Fruit fly (Drosophila melanogaster): ENCODE measurements around the gene Psf2.

Gene Psf2

dm6 chr2L:4348545-4348944 is 38.6 kb downstream of the Psf2 start (continued):
- TF ChIP-seq CG8319 (GFP tag; optimal IDR thresholded peaks at IDR 0.05), result peak; percentile 77
- peak; percentile 53 for TF ChIP-seq Hr4 (GFP tag; optimal IDR thresholded peaks at IDR 0.05)
- peak; percentile 78 for TF ChIP-seq CG11902 (GFP tag; optimal IDR thresholded peaks at IDR 0.05)
- peak; percentile 44 for TF ChIP-seq Smox (GFP tag; optimal IDR thresholded peaks at IDR 0.05)
- peak; percentile 71 for TF ChIP-seq topi (GFP tag; optimal IDR thresholded peaks at IDR 0.05)
- peak; percentile 69 for TF ChIP-seq Ets96B (tag; optimal IDR thresholded peaks at IDR 0.05)
- TF ChIP-seq Eip78C (GFP tag), result peak; percentile 94
- TF ChIP-seq dsx (GFP tag; optimal IDR thresholded peaks at IDR 0.05; ENCODE audit: poor library complexity, severe bottlenecking), result peak; percentile 64
- TF ChIP-seq dac (GFP tag; optimal IDR thresholded peaks at IDR 0.05), result no peak
- TF ChIP-seq eg (GFP tag; IDR thresholded peaks at IDR 0.05), result peak; percentile 60; the same call in 1 of the 3 replicates
- TF ChIP-seq cyc (GFP tag; optimal IDR thresholded peaks at IDR 0.05), result peak; percentile 59
- TF ChIP-seq vri (GFP tag; optimal IDR thresholded peaks at IDR 0.05), result no peak
- peak; percentile 54 for TF ChIP-seq lz (GFP tag; optimal IDR thresholded peaks at IDR 0.05)
- peak; percentile 84 for TF ChIP-seq CG8632 (GFP tag; optimal IDR thresholded peaks at IDR 0.05)
- TF ChIP-seq Ets21C (GFP tag; optimal IDR thresholded peaks at IDR 0.05), result peak; percentile 4
- peak; percentile 78 for TF ChIP-seq achi (GFP tag; optimal IDR thresholded peaks at IDR 0.05)
- peak; percentile 61 for TF ChIP-seq spab (GFP tag; optimal IDR thresholded peaks at IDR 0.05)
- no peak for TF ChIP-seq fkh (GFP tag; optimal IDR thresholded peaks at IDR 0.05)
- peak; percentile 71 for TF ChIP-seq CG10669 (GFP tag; optimal IDR thresholded peaks at IDR 0.05)
- TF ChIP-seq svp (GFP tag), result peak; percentile 82
- peak; percentile 69 for TF ChIP-seq CG11762 (GFP tag; optimal IDR thresholded peaks at IDR 0.05; ENCODE audit: insufficient read depth)
- TF ChIP-seq CG6854 (GFP tag; optimal IDR thresholded peaks at IDR 0.05), result peak; percentile 58

dm6 chr2L:4346619-4347310 is 40.4 kb downstream of the Psf2 start:
- TF ChIP-seq svp (GFP tag) (no peak), Sox14 (GFP tag; optimal IDR thresholded peaks at IDR 0.05) (no peak), Eip78C (GFP tag) (peak; percentile 61), CG15336 (GFP tag; IDR thresholded peaks at IDR 0.05) (peak; percentile 90), acj6 (GFP tag; optimal IDR thresholded peaks at IDR 0.05) (no peak), vri (GFP tag; optimal IDR thresholded peaks at IDR 0.05) (no peak), ss (GFP tag; optimal IDR thresholded peaks at IDR 0.05) (no peak), Hr38 (GFP tag; optimal IDR thresholded peaks at IDR 0.05) (peak; percentile 11), pdm3 (GFP tag; optimal IDR thresholded peaks at IDR 0.05) (no peak), dsx (GFP tag; optimal IDR thresholded peaks at IDR 0.05; ENCODE audit: poor library complexity, severe bottlenecking) (no peak), CG16779 (tag; optimal IDR thresholded peaks at IDR 0.05) (no peak), CG3032 (tag; optimal IDR thresholded peaks at IDR 0.05) (no peak), CG11902 (GFP tag; optimal IDR thresholded peaks at IDR 0.05) (no peak), dac (GFP tag; optimal IDR thresholded peaks at IDR 0.05) (peak; percentile 48), lz (GFP tag; optimal IDR thresholded peaks at IDR 0.05) (no peak), CG4318 (GFP tag; optimal IDR thresholded peaks at IDR 0.05) (no peak), CG9139 (GFP tag; optimal IDR thresholded peaks at IDR 0.05) (no peak), CG8319 (GFP tag; optimal IDR thresholded peaks at IDR 0.05) (no peak), Eip75B (GFP tag; optimal IDR thresholded peaks at IDR 0.05) (no peak), Ets96B (tag; optimal IDR thresholded peaks at IDR 0.05) (no peak), esn (GFP tag; optimal IDR thresholded peaks at IDR 0.05) (no peak), CG8632 (GFP tag; optimal IDR thresholded peaks at IDR 0.05) (no peak), CG8119 (GFP tag; IDR thresholded peaks at IDR 0.05) (peak; percentile 91), Ets21C (GFP tag; optimal IDR thresholded peaks at IDR 0.05) (no peak), CG6163 (GFP tag; IDR thresholded peaks at IDR 0.05) (peak; percentile 82), CG6854 (GFP tag; optimal IDR thresholded peaks at IDR 0.05) (no peak), net (GFP tag; optimal IDR thresholded peaks at IDR 0.05) (peak; percentile 29), eg (GFP tag; IDR thresholded peaks at IDR 0.05) (peak; percentile 93), Eip93F (GFP tag; optimal IDR thresholded peaks at IDR 0.05) (no peak), CG31627 (GFP tag; optimal IDR thresholded peaks at IDR 0.05) (no peak), Gug (GFP tag; IDR thresholded peaks at IDR 0.05) (peak; percentile 51), Smox (GFP tag; optimal IDR thresholded peaks at IDR 0.05) (no peak), cyc (GFP tag; optimal IDR thresholded peaks at IDR 0.05) (no peak), CG10669 (GFP tag; optimal IDR thresholded peaks at IDR 0.05) (no peak), fd59A (GFP tag; optimal IDR thresholded peaks at IDR 0.05) (no peak), achi (GFP tag; optimal IDR thresholded peaks at IDR 0.05) (peak; percentile 19), CG1621 (tag; optimal IDR thresholded peaks at IDR 0.05) (no peak), Sox102F (GFP tag; optimal IDR thresholded peaks at IDR 0.05) (no peak), Blimp-1 (GFP tag; optimal IDR thresholded peaks at IDR 0.05) (no peak), Met (GFP tag; optimal IDR thresholded peaks at IDR 0.05) (no peak), OdsH (GFP tag; optimal IDR thresholded peaks at IDR 0.05) (no peak), CG3919 (GFP tag; optimal IDR thresholded peaks at IDR 0.05) (no peak)
